Worm (Caenorhabditis elegans) whole organism, L3 larva: ENCODE data around the gene meg-2.
A peak's percentile ranks its signal among the peaks of the same experiment; 100 is the strongest.

Experiments
- R02D3.7 ChIP-seq: fragments of 150-350 bp; optimal IDR thresholded peaks from 2 replicates; lab custom pipeline; 2014; ENCODE audit warnings: missing biosample characterization, missing genetic modification characterization
- ZK546.5 ChIP-seq: sonication (generic microtip); optimal IDR thresholded peaks from 2 replicates; lab custom pipeline; 2017; ENCODE audit warnings: missing biosample characterization, missing genetic modification characterization
- aly-2 ChIP-seq: fragments of 150-350 bp; optimal IDR thresholded peaks from 2 replicates; lab custom pipeline; 2014; ENCODE audit warnings: missing biosample characterization, missing genetic modification characterization
- ama-1 ChIP-seq: fragments of 150-350 bp; optimal IDR thresholded peaks from 2 replicates; lab custom pipeline; 2018
- ceh-16 ChIP-seq: sonication (generic microtip); optimal IDR thresholded peaks from 2 replicates; lab custom pipeline; 2017; ENCODE audit warnings: missing biosample characterization, missing genetic modification characterization
- ceh-28 ChIP-seq: fragments of 150-350 bp; optimal IDR thresholded peaks from 2 replicates; lab custom pipeline; 2014; ENCODE audit warnings: missing biosample characterization, missing genetic modification reagents, missing genetic modification characterization
- ceh-82 ChIP-seq: fragments of 150-350 bp; optimal IDR thresholded peaks from 2 replicates; lab custom pipeline; 2014; ENCODE audit warnings: missing biosample characterization, missing genetic modification characterization
- daf-12 ChIP-seq: fragments of 150-350 bp; optimal IDR thresholded peaks from 2 replicates; lab custom pipeline; 2014; ENCODE audit warnings: missing biosample characterization, missing genetic modification reagents, missing genetic modification characterization
- egl-27 ChIP-seq: sonication (generic microtip); optimal IDR thresholded peaks from 4 replicates; lab custom pipeline; 2017; ENCODE audit warnings: missing biosample characterization, missing genetic modification reagents, missing genetic modification characterization
- egl-5 ChIP-seq: fragments of 150-350 bp; optimal IDR thresholded peaks from 2 replicates; lab custom pipeline; 2017; ENCODE audit warnings: missing biosample characterization, missing genetic modification reagents, missing genetic modification characterization, inconsistent platforms
- elt-1 ChIP-seq: fragments of 150-350 bp; optimal IDR thresholded peaks from 2 replicates; lab custom pipeline; 2014; ENCODE audit warnings: missing biosample characterization, missing genetic modification characterization
- elt-2 ChIP-seq: sonication (generic microtip); optimal IDR thresholded peaks from 2 replicates; lab custom pipeline; 2016; ENCODE audit warnings: missing genetic modification reagents, mild to moderate bottlenecking, missing genetic modification characterization, missing compliant biosample characterization
- elt-3 ChIP-seq, 3 experiments: fragments of 150-350 bp in 1 of 3; sonication (generic microtip) in 2 of 3; optimal IDR thresholded peaks; 2 replicates in 2 of 3; 4 replicates in 1 of 3; lab custom pipeline; 2014 to 2017; ENCODE audit warnings: missing biosample characterization in 3 of 3, missing genetic modification characterization in 3 of 3
- fkh-10 ChIP-seq: sonication (generic microtip); optimal IDR thresholded peaks from 2 replicates; lab custom pipeline; 2017; ENCODE audit warnings: missing biosample characterization, missing genetic modification reagents, missing genetic modification characterization
- fkh-2 ChIP-seq: fragments of 150-350 bp; optimal IDR thresholded peaks from 2 replicates; lab custom pipeline; 2014; ENCODE audit warnings: missing biosample characterization, missing genetic modification reagents, missing genetic modification characterization
- fos-1 ChIP-seq: fragments of 150-350 bp; optimal IDR thresholded peaks from 2 replicates; lab custom pipeline; 2014; ENCODE audit warnings: missing biosample characterization, missing genetic modification characterization
- hmg-11 ChIP-seq: sonication (generic microtip); optimal IDR thresholded peaks from 2 replicates; lab custom pipeline; 2016; ENCODE audit warnings: missing genetic modification characterization, missing compliant biosample characterization
- jun-1 ChIP-seq: fragments of 150-350 bp; optimal IDR thresholded peaks from 2 replicates; lab custom pipeline; 2014; ENCODE audit warnings: missing biosample characterization, missing genetic modification reagents, missing genetic modification characterization
- lin-15B ChIP-seq: fragments of 150-350 bp; optimal IDR thresholded peaks from 2 replicates; lab custom pipeline; 2014; ENCODE audit warnings: missing biosample characterization, missing genetic modification characterization
- lin-39 ChIP-seq: fragments of 150-350 bp; optimal IDR thresholded peaks from 2 replicates; lab custom pipeline; 2018; ENCODE audit warnings: missing biosample characterization, missing genetic modification reagents, missing genetic modification characterization
- lsy-12 ChIP-seq: sonication (generic microtip); optimal IDR thresholded peaks from 2 replicates; lab custom pipeline; 2016; ENCODE audit warnings: mild to moderate bottlenecking, missing genetic modification characterization, missing compliant biosample characterization
- nfya-1 ChIP-seq: sonication (generic microtip); optimal IDR thresholded peaks from 2 replicates; lab custom pipeline; 2017; ENCODE audit warnings: missing genetic modification characterization, mild to moderate bottlenecking, missing compliant biosample characterization, antibody characterized with exemption, moderate library complexity; ENCODE audit not compliant: insufficient read depth
- nhr-11 ChIP-seq: fragments of 150-350 bp; optimal IDR thresholded peaks from 2 replicates; lab custom pipeline; 2014; ENCODE audit warnings: missing biosample characterization, missing genetic modification characterization
- nhr-12 ChIP-seq: fragments of 150-350 bp; optimal IDR thresholded peaks from 2 replicates; lab custom pipeline; 2014; ENCODE audit warnings: missing biosample characterization, missing genetic modification characterization
- nhr-23 ChIP-seq: fragments of 150-350 bp; optimal IDR thresholded peaks from 2 replicates; lab custom pipeline; 2014; ENCODE audit warnings: missing biosample characterization, missing genetic modification reagents, missing genetic modification characterization
- nhr-237 ChIP-seq: fragments of 150-350 bp; optimal IDR thresholded peaks from 2 replicates; lab custom pipeline; 2014; ENCODE audit warnings: missing biosample characterization, missing genetic modification characterization
- nhr-25 ChIP-seq: sonication (generic microtip); optimal IDR thresholded peaks from 2 replicates; lab custom pipeline; 2017; ENCODE audit warnings: missing biosample characterization, missing genetic modification characterization
- nhr-43 ChIP-seq: sonication (generic microtip); optimal IDR thresholded peaks from 2 replicates; lab custom pipeline; 2016; ENCODE audit warnings: mild to moderate bottlenecking, missing genetic modification characterization, missing compliant biosample characterization; ENCODE audit not compliant: poor library complexity, severe bottlenecking
- nhr-76 ChIP-seq: fragments of 150-350 bp; sonication (generic microtip); optimal IDR thresholded peaks from 5 replicates; lab custom pipeline; 2014; ENCODE audit warnings: missing biosample characterization, missing genetic modification characterization
- nhr-77 ChIP-seq: fragments of 150-350 bp; optimal IDR thresholded peaks from 2 replicates; lab custom pipeline; 2014; ENCODE audit warnings: missing biosample characterization, missing genetic modification characterization
- pha-4 ChIP-seq: fragments of 150-350 bp; optimal IDR thresholded peaks from 2 replicates; lab custom pipeline; 2014; ENCODE audit warnings: missing biosample characterization, missing genetic modification reagents, missing genetic modification characterization
- pqm-1 ChIP-seq: fragments of 150-350 bp; optimal IDR thresholded peaks from 2 replicates; lab custom pipeline; 2017; ENCODE audit warnings: missing biosample characterization, missing genetic modification characterization, inconsistent platforms
- skn-1 ChIP-seq: fragments of 150-350 bp; optimal IDR thresholded peaks from 2 replicates; lab custom pipeline; 2014; ENCODE audit warnings: missing biosample characterization, missing genetic modification characterization
- snpc-4 ChIP-seq: fragments of 150-350 bp; optimal IDR thresholded peaks from 2 replicates; lab custom pipeline; 2014; ENCODE audit warnings: missing biosample characterization, missing genetic modification characterization
- tbx-2 ChIP-seq: sonication (generic microtip); optimal IDR thresholded peaks from 2 replicates; lab custom pipeline; 2016; ENCODE audit warnings: mild to moderate bottlenecking, missing genetic modification characterization, missing compliant biosample characterization
- unc-62 ChIP-seq: fragments of 150-350 bp; sonication (generic microtip); optimal IDR thresholded peaks from 4 replicates; lab custom pipeline; 2014; ENCODE audit warnings: missing biosample characterization, missing genetic modification reagents, missing genetic modification characterization
- zag-1 ChIP-seq: fragments of 150-350 bp; optimal IDR thresholded peaks from 2 replicates; lab custom pipeline; 2014; ENCODE audit warnings: missing biosample characterization, missing genetic modification characterization
- ztf-11 ChIP-seq: fragments of 150-350 bp; optimal IDR thresholded peaks from 2 replicates; lab custom pipeline; 2014; ENCODE audit warnings: missing biosample characterization, missing genetic modification characterization
- ztf-4 ChIP-seq: fragments of 150-350 bp; optimal IDR thresholded peaks from 2 replicates; lab custom pipeline; 2014; ENCODE audit warnings: missing biosample characterization, missing genetic modification characterization

Gene meg-2

ce11 chrX:13969257-13969968 is 43.5 kb upstream of the meg-2 start:
- no peak for TF ChIP-seq nhr-25 (tag; lab: Kevin White, UChicago)
- peak; percentile 63 for TF ChIP-seq snpc-4 (tag; lab: Kevin White, UChicago)
- TF ChIP-seq hmg-11 (tag; lab: Kevin White, UChicago): peak; percentile 95
- TF ChIP-seq egl-27 (tag; lab: Kevin White, UChicago): peak; percentile 48
- TF ChIP-seq unc-62 (GFP tag; lab: Kevin White, UChicago): peak; percentile 79
- TF ChIP-seq elt-3 (tag; optimal IDR thresholded peaks at IDR 0.05; lab: Kevin White, UChicago): no peak
- peak; percentile 68 for TF ChIP-seq elt-2
- TF ChIP-seq egl-5 (tag; lab: Kevin White, UChicago): peak; percentile 41
- no peak for TF ChIP-seq nhr-12 (tag; lab: Kevin White, UChicago)
- TF ChIP-seq nhr-23: peak; percentile 31
- peak; percentile 24 for TF ChIP-seq skn-1 (tag; lab: Kevin White, UChicago)
- TF ChIP-seq ceh-16: no peak
- no peak for TF ChIP-seq nhr-76 (tag; lab: Kevin White, UChicago)
- peak; percentile 40 for TF ChIP-seq fkh-2
- TF ChIP-seq lin-15B (tag; lab: Kevin White, UChicago): peak; percentile 20
- TF ChIP-seq ama-1 (lab: Kevin White, UChicago): no peak
- TF ChIP-seq tbx-2 (tag; lab: Kevin White, UChicago): peak; percentile 55
- TF ChIP-seq ceh-28 (tag; lab: Kevin White, UChicago): peak; percentile 62
- peak; percentile 60 for TF ChIP-seq nhr-11 (tag; lab: Kevin White, UChicago)
- peak; percentile 63 for TF ChIP-seq nfya-1 (tag; lab: Kevin White, UChicago)
- TF ChIP-seq zag-1: no peak
- TF ChIP-seq pha-4 (tag; lab: Kevin White, UChicago): peak; percentile 90
- TF ChIP-seq lsy-12 (tag; lab: Kevin White, UChicago): peak; percentile 55
- peak; percentile 50 for TF ChIP-seq lin-39 (tag; lab: Kevin White, UChicago)
- no peak for TF ChIP-seq nhr-77 (tag; lab: Kevin White, UChicago)
- TF ChIP-seq jun-1 (tag; lab: Kevin White, UChicago): peak; percentile 76
- TF ChIP-seq ceh-82 (tag; lab: Kevin White, UChicago): no peak
- TF ChIP-seq elt-1: peak; percentile 57
- TF ChIP-seq fos-1 (tag; lab: Kevin White, UChicago): no peak
- peak; percentile 10 for TF ChIP-seq R02D3.7 (tag; lab: Kevin White, UChicago)
- TF ChIP-seq pqm-1: peak; percentile 27
- peak; percentile 48 for TF ChIP-seq ztf-4 (tag; lab: Kevin White, UChicago)

ce11 chrX:13968292-13968691 is 42.4 kb upstream of the meg-2 start, which contains the start of gene pqn-39:
Gene pqn-39, minus strand, starts transcription at chrX:13968676.
- TF ChIP-seq aly-2 (no peak), skn-1 (tag; lab: Kevin White, UChicago) (no peak), fkh-2 (no peak), hmg-11 (tag; lab: Kevin White, UChicago) (no peak)

ce11 chrX:13963203-13963602 is 37.3 kb upstream of the meg-2 start, which contains the start of gene F48F7.3:
Gene F48F7.3, plus strand, starts transcription at chrX:13963503.
- no peak for TF ChIP-seq jun-1 (tag; lab: Kevin White, UChicago)
- no peak for TF ChIP-seq ZK546.5 (tag; lab: Kevin White, UChicago)
- TF ChIP-seq ama-1 (lab: Kevin White, UChicago): no peak
- TF ChIP-seq hmg-11 (tag; lab: Kevin White, UChicago): no peak
- no peak for TF ChIP-seq ztf-11 (tag; lab: Kevin White, UChicago)
- TF ChIP-seq ceh-28 (tag; lab: Kevin White, UChicago): no peak
- no peak for TF ChIP-seq daf-12 (tag; lab: Kevin White, UChicago)
- TF ChIP-seq lin-39 (tag; lab: Kevin White, UChicago): no peak
- TF ChIP-seq nhr-237 (tag; lab: Kevin White, UChicago): no peak
- no peak for TF ChIP-seq fkh-10 (GFP tag; lab: Kevin White, UChicago)
- TF ChIP-seq nhr-23: no peak
- no peak for TF ChIP-seq nhr-43 (tag; lab: Kevin White, UChicago)
- no peak for TF ChIP-seq zag-1
- TF ChIP-seq elt-3 (tag; optimal IDR thresholded peaks at IDR 0.05; lab: Kevin White, UChicago): no peak
- no peak for TF ChIP-seq aly-2
- no peak for TF ChIP-seq nhr-76 (tag; lab: Kevin White, UChicago)
- no peak for TF ChIP-seq pha-4 (tag; lab: Kevin White, UChicago)
- TF ChIP-seq ceh-82 (tag; lab: Kevin White, UChicago): no peak
- TF ChIP-seq egl-5 (tag; lab: Kevin White, UChicago): no peak
